Fruit fly (Drosophila melanogaster): Measurements from ENCODE around the gene SdhBL.

Gene SdhBL

DNA sequence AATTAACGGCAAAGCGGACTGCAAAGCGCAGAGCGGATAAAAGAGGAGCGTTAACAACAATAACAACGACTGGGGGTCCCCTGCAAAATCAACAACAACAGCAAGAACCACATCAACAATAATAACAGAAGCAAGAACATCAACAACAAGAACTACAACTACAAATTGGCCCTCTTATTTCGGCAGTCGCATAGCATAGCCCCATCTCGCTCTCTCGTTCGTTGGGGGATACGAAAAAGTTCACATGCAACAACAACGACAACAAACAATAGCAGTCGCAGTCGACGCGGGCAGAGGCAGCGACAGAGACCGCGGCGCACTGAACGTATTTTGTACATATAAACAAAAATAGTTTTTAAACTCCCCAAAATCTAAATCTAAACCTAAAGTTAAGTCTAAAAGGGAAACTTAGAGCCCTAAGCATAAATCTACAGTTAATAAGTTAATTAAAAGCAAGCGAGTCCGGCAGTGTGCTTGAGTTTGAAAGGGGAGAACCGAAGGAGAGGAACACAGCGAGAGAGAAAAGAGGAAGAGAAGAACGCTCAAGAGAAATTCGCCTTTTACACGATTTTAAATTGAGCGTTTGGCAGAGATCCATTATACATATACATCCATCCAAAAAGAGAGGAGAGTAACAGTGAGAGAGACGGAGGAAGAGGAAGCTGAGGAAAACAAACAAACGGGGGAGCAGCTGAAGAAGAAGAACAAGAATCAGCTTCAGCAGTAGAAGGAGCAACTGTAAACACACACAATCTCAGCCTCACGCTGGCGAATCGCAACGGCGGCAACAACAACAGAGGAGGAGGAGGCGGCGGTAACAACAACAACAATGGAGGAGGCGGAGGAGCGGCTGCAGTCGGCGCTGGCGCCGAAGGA, 29.5 kb upstream of the SdhBL start (continued):
- no peak for TF ChIP-seq CG9215 (GFP tag; IDR thresholded peaks at IDR 0.05)
- no peak for TF ChIP-seq slbo (GFP tag; IDR thresholded peaks at IDR 0.05)
- no peak for TF ChIP-seq bowl (GFP tag; IDR thresholded peaks at IDR 0.05)
- TF ChIP-seq Fer2 (tag; optimal IDR thresholded peaks at IDR 0.05), result no peak
- TF ChIP-seq CG32772 (GFP tag; IDR thresholded peaks at IDR 0.05), result no peak
- TF ChIP-seq CG6272 (GFP tag; IDR thresholded peaks at IDR 0.05), result no peak
- no peak for TF ChIP-seq nmo (GFP tag; optimal IDR thresholded peaks at IDR 0.05)
- TF ChIP-seq CG13624 (GFP tag; optimal IDR thresholded peaks at IDR 0.05), result no peak
- TF ChIP-seq z (GFP tag; IDR thresholded peaks at IDR 0.05), result peak; percentile 83
- no peak for TF ChIP-seq cwo (GFP tag; optimal IDR thresholded peaks at IDR 0.05)
- TF ChIP-seq vvl (GFP tag; IDR thresholded peaks at IDR 0.05), result 0 out of 2 replicates have a peak, but pooled peaks have one; percentile 7
- no peak for TF ChIP-seq CG1832 (GFP tag; optimal IDR thresholded peaks at IDR 0.05)
- no peak for TF ChIP-seq sob (GFP tag; IDR thresholded peaks at IDR 0.05)
- no peak for TF ChIP-seq Scr (GFP tag; IDR thresholded peaks at IDR 0.05; ENCODE audit: partially characterized antibody)
- TF ChIP-seq Oaz (GFP tag; IDR thresholded peaks at IDR 0.05), result no peak
- no peak for TF ChIP-seq CG1233 (GFP tag; optimal IDR thresholded peaks at IDR 0.05)
- TF ChIP-seq Nf-YB (GFP tag; optimal IDR thresholded peaks at IDR 0.05), result no peak
- no peak for TF ChIP-seq D19B (GFP tag; optimal IDR thresholded peaks at IDR 0.05)
- TF ChIP-seq crol (GFP tag; IDR thresholded peaks at IDR 0.05), result peak; percentile 77
- TF ChIP-seq Trl (optimal IDR thresholded peaks at IDR 0.05), result peak; percentile 79 to 86
- no peak for TF ChIP-seq Trl (GFP tag; optimal IDR thresholded peaks at IDR 0.05)
- TF ChIP-seq lola (GFP tag; optimal IDR thresholded peaks at IDR 0.05), result no peak
- TF ChIP-seq CG7745 (tag; optimal IDR thresholded peaks at IDR 0.05), result no peak
- TF ChIP-seq Bteb2 (GFP tag; optimal IDR thresholded peaks at IDR 0.05), result no peak
- TF ChIP-seq peb (GFP tag; IDR thresholded peaks at IDR 0.05), result no peak
- 0 out of 4 replicates have a peak, but pooled peaks have one; percentile 17 for TF ChIP-seq Dll (GFP tag; IDR thresholded peaks at IDR 0.05; ENCODE audit: partially characterized antibody)
- TF ChIP-seq rib (GFP tag; IDR thresholded peaks at IDR 0.05), result no peak
- no peak for TF ChIP-seq CG16863 (GFP tag; optimal IDR thresholded peaks at IDR 0.05)
- TF ChIP-seq CG4854 (GFP tag; optimal IDR thresholded peaks at IDR 0.05), result no peak
- no peak for TF ChIP-seq CG12744 (GFP tag; optimal IDR thresholded peaks at IDR 0.05)
- TF ChIP-seq Adf1 (GFP tag; IDR thresholded peaks at IDR 0.05), result peak; percentile 89
- TF ChIP-seq CG17385 (GFP tag; optimal IDR thresholded peaks at IDR 0.05), result peak; percentile 91
- TF ChIP-seq emc (GFP tag; optimal IDR thresholded peaks at IDR 0.05), result no peak
- TF ChIP-seq E2f1 (GFP tag; IDR thresholded peaks at IDR 0.05), result no peak
- no peak for TF ChIP-seq ranshi (GFP tag; IDR thresholded peaks at IDR 0.05)
- TF ChIP-seq CG4282 (GFP tag; optimal IDR thresholded peaks at IDR 0.05), result no peak
- no peak for TF ChIP-seq dmrt11E (tag; optimal IDR thresholded peaks at IDR 0.05)
- no peak for TF ChIP-seq wdn (GFP tag; IDR thresholded peaks at IDR 0.05)
- no peak for TF ChIP-seq HHEX (GFP tag; optimal IDR thresholded peaks at IDR 0.05)
- 0 out of 2 replicates have a peak, but pooled peaks have one; percentile 15 for TF ChIP-seq CG10321 (GFP tag; IDR thresholded peaks at IDR 0.05)
- peak; percentile 44 for TF ChIP-seq CG3163 (GFP tag; optimal IDR thresholded peaks at IDR 0.05)
- TF ChIP-seq tll (GFP tag; optimal IDR thresholded peaks at IDR 0.05), result no peak
- TF ChIP-seq tgo (GFP tag; IDR thresholded peaks at IDR 0.05), result no peak
- no peak for TF ChIP-seq Bdp1 (GFP tag; optimal IDR thresholded peaks at IDR 0.05)
- TF ChIP-seq NC2α (GFP tag; optimal IDR thresholded peaks at IDR 0.05), result no peak
- no peak for TF ChIP-seq hkb (optimal IDR thresholded peaks at IDR 0.05)
- no peak for TF ChIP-seq hkb (GFP tag; IDR thresholded peaks at IDR 0.05)
- no peak for TF ChIP-seq CG14965 (GFP tag; optimal IDR thresholded peaks at IDR 0.05; ENCODE audit: borderline replicate concordance)
- no peak for TF ChIP-seq C15 (GFP tag; IDR thresholded peaks at IDR 0.05)
- TF ChIP-seq CG8388 (GFP tag; optimal IDR thresholded peaks at IDR 0.05), result no peak

Measured in whole organism, embryonic.